ENCODE assay signal across 1 fruit fly cellular context in the genomic region with DNA sequence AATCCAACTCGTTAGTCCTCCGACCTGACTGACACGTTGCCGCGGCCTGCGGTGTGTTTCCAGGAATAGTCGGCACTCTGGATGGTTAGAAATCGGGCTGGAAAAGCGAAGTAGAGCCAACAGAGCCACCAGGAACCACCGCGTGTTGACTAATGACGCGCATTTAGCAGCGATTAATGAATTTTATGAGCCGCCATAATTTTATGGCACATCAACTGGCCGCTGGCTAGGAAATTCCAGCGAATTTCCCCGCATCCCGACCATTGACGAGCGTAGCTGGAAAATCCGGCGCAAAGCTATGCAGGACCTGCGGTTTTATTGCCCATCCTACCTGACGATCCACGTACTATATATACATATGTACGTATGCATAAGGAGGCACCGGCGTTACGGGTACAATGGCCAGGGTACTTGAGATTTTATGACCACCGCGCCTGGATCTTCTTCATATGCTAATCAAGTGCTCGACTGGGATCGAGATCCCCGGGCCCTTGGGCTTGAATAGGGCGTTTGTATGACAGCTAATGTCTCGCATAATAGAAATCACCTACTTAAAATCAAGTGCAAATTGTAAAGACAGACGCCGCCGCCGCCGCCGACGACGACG.
A peak's percentile ranks its signal among the peaks of the same experiment; 100 is the strongest.
TF ChIP-seq lines count a peak whose summit lies in the region.

No protein-coding gene starts in this region.

TF ChIP-seq in whole organism, embryonic, 481 proteins besides CTCF, POLR2A, EP300 and RAD21 (continued from another document):
- TF ChIP-seq bbx (GFP tag; IDR thresholded peaks at IDR 0.05; lab: Robert Waterston, UW; ENCODE audit: partially characterized antibody) (no peak), E2f1 (GFP tag; IDR thresholded peaks at IDR 0.05; lab: Robert Waterston, UW) (no peak), oc (tag; optimal IDR thresholded peaks at IDR 0.05; lab: Kevin White, UChicago) (no peak), Kr (GFP tag; optimal IDR thresholded peaks at IDR 0.05; lab: Kevin White, UChicago) (peak; percentile 50), az2 (GFP tag; optimal IDR thresholded peaks at IDR 0.05; lab: Kevin White, UChicago) (no peak), twi (tag; optimal IDR thresholded peaks at IDR 0.05; lab: Kevin White, UChicago) (peak; percentile 42)
